Worm (Caenorhabditis elegans) whole organism, mixed stage, embryonic: ENCODE data around the gene cest-31.

Source experiments
- M03D4.4 ChIP-seq: sonication (generic microtip); optimal IDR thresholded peaks from 2 replicates; lab custom pipeline; 2017; ENCODE audit warnings: mild to moderate bottlenecking, missing genetic modification characterization, missing compliant biosample characterization
- bed-3 ChIP-seq: fragments of 200-800 bp; sonication (Bioruptor generic); optimal IDR thresholded peaks from 3 replicates; lab custom pipeline; 2018; ENCODE audit warnings: mild to moderate bottlenecking, missing genetic modification characterization, moderate library complexity, missing compliant biosample characterization
- blmp-1 ChIP-seq: fragments of 150-350 bp; optimal IDR thresholded peaks from 2 replicates; lab custom pipeline; 2014; ENCODE audit warnings: missing biosample characterization, missing genetic modification characterization
- ceh-39 ChIP-seq: fragments of 150-350 bp; optimal IDR thresholded peaks from 2 replicates; lab custom pipeline; 2014; ENCODE audit warnings: missing biosample characterization, missing genetic modification characterization
- ceh-43 ChIP-seq: fragments of 200-800 bp; sonication (Bioruptor generic); optimal IDR thresholded peaks from 2 replicates; lab custom pipeline; 2018; ENCODE audit warnings: mild to moderate bottlenecking, missing genetic modification characterization, moderate library complexity, missing compliant biosample characterization
- ceh-83 ChIP-seq: fragments of 200-800 bp; sonication (Bioruptor generic); optimal IDR thresholded peaks from 2 replicates; lab custom pipeline; 2018; ENCODE audit warnings: mild to moderate bottlenecking, missing genetic modification characterization, missing compliant biosample characterization
- ces-1 ChIP-seq: fragments of 150-350 bp; optimal IDR thresholded peaks from 2 replicates; lab custom pipeline; 2014; ENCODE audit warnings: missing biosample characterization, missing genetic modification reagents, missing genetic modification characterization
- cnd-1 ChIP-seq: fragments of 200-800 bp; sonication (Bioruptor generic); optimal IDR thresholded peaks from 2 replicates; lab custom pipeline; 2018; ENCODE audit warnings: mild to moderate bottlenecking, missing genetic modification characterization, missing compliant biosample characterization
- drap-1 ChIP-seq: fragments of 200-800 bp; sonication (Bioruptor generic); optimal IDR thresholded peaks from 3 replicates; lab custom pipeline; 2018; ENCODE audit warnings: mild to moderate bottlenecking, missing genetic modification characterization, missing compliant biosample characterization
- elt-1 ChIP-seq: sonication (generic microtip); optimal IDR thresholded peaks from 2 replicates; lab custom pipeline; 2017; ENCODE audit warnings: missing genetic modification characterization, mild to moderate bottlenecking, missing compliant biosample characterization, antibody characterized with exemption, moderate library complexity, borderline replicate concordance; ENCODE audit not compliant: insufficient read depth
- flh-1 ChIP-seq: fragments of 200-800 bp; sonication (Bioruptor generic); optimal IDR thresholded peaks from 2 replicates; lab custom pipeline; 2018; ENCODE audit warnings: mild to moderate bottlenecking, missing genetic modification characterization, moderate library complexity, missing compliant biosample characterization
- ham-2 ChIP-seq: fragments of 200-800 bp; sonication (Bioruptor generic); optimal IDR thresholded peaks from 2 replicates; lab custom pipeline; 2018; ENCODE audit warnings: mild to moderate bottlenecking, missing genetic modification characterization, missing compliant biosample characterization
- hlh-1 ChIP-seq: fragments of 150-350 bp; optimal IDR thresholded peaks from 2 replicates; lab custom pipeline; 2014; ENCODE audit warnings: missing biosample characterization, missing genetic modification reagents, missing genetic modification characterization
- lin-13 ChIP-seq: fragments of 150-350 bp; optimal IDR thresholded peaks from 2 replicates; lab custom pipeline; 2014; ENCODE audit warnings: missing biosample characterization, missing genetic modification characterization
- lin-32 ChIP-seq: fragments of 200-800 bp; sonication (Bioruptor generic); optimal IDR thresholded peaks from 2 replicates; lab custom pipeline; 2018; ENCODE audit warnings: mild to moderate bottlenecking, missing genetic modification characterization, missing compliant biosample characterization
- lsy-2 ChIP-seq: fragments of 150-350 bp; optimal IDR thresholded peaks from 2 replicates; lab custom pipeline; 2014; ENCODE audit warnings: missing biosample characterization, missing genetic modification characterization
- mab-5 ChIP-seq: fragments of 150-350 bp; optimal IDR thresholded peaks from 2 replicates; lab custom pipeline; 2014; ENCODE audit warnings: missing biosample characterization, missing genetic modification characterization
- mep-1 ChIP-seq: fragments of 150-350 bp; optimal IDR thresholded peaks from 2 replicates; lab custom pipeline; 2017; ENCODE audit warnings: missing biosample characterization, missing genetic modification reagents, missing genetic modification characterization, inconsistent platforms
- mls-2 ChIP-seq: sonication (generic microtip); optimal IDR thresholded peaks from 2 replicates; lab custom pipeline; 2016; ENCODE audit warnings: mild to moderate bottlenecking, missing genetic modification characterization, moderate library complexity, missing compliant biosample characterization
- nhr-12 ChIP-seq: fragments of 150-350 bp; optimal IDR thresholded peaks from 2 replicates; lab custom pipeline; 2014; ENCODE audit warnings: missing biosample characterization, missing genetic modification characterization
- nhr-2 ChIP-seq: fragments of 150-350 bp; optimal IDR thresholded peaks from 2 replicates; lab custom pipeline; 2014; ENCODE audit warnings: missing biosample characterization, missing genetic modification characterization
- nhr-237 ChIP-seq: fragments of 150-350 bp; optimal IDR thresholded peaks from 2 replicates; lab custom pipeline; 2014; ENCODE audit warnings: missing biosample characterization, missing genetic modification characterization
- nhr-28 ChIP-seq: fragments of 150-350 bp; optimal IDR thresholded peaks from 2 replicates; lab custom pipeline; 2014; ENCODE audit warnings: missing biosample characterization, missing genetic modification characterization
- nhr-76 ChIP-seq: sonication (generic microtip); optimal IDR thresholded peaks from 2 replicates; lab custom pipeline; 2017; ENCODE audit warnings: missing biosample characterization, missing genetic modification characterization
- pha-4 ChIP-seq: fragments of 150-350 bp; optimal IDR thresholded peaks from 2 replicates; lab custom pipeline; 2018; ENCODE audit warnings: missing biosample characterization, missing genetic modification reagents, missing genetic modification characterization
- sem-2 ChIP-seq: fragments of 200-800 bp; sonication (Bioruptor generic); optimal IDR thresholded peaks from 2 replicates; lab custom pipeline; 2018; ENCODE audit warnings: mild to moderate bottlenecking, missing genetic modification characterization, missing compliant biosample characterization
- snpc-4 ChIP-seq: fragments of 150-350 bp; optimal IDR thresholded peaks from 2 replicates; lab custom pipeline; 2014; ENCODE audit warnings: missing biosample characterization, missing genetic modification characterization
- sptf-1 ChIP-seq: sonication (generic microtip); optimal IDR thresholded peaks from 2 replicates; lab custom pipeline; 2017; ENCODE audit warnings: mild to moderate bottlenecking, missing genetic modification characterization, moderate library complexity, missing compliant biosample characterization
- tbx-8 ChIP-seq: fragments of 200-800 bp; sonication (Bioruptor generic); optimal IDR thresholded peaks from 2 replicates; lab custom pipeline; 2018; ENCODE audit warnings: mild to moderate bottlenecking, missing genetic modification characterization, moderate library complexity, missing compliant biosample characterization
- unc-39 ChIP-seq: fragments of 150-350 bp; optimal IDR thresholded peaks from 2 replicates; lab custom pipeline; 2014; ENCODE audit warnings: missing biosample characterization, missing genetic modification characterization
- unc-62 ChIP-seq: fragments of 150-350 bp; optimal IDR thresholded peaks from 2 replicates; lab custom pipeline; 2014; ENCODE audit warnings: missing biosample characterization, missing genetic modification reagents, missing genetic modification characterization
- zip-8 ChIP-seq: fragments of 150-350 bp; optimal IDR thresholded peaks from 2 replicates; lab custom pipeline; 2014; ENCODE audit warnings: missing biosample characterization, missing genetic modification characterization
- ztf-11 ChIP-seq: fragments of 150-350 bp; optimal IDR thresholded peaks from 2 replicates; lab custom pipeline; 2014; ENCODE audit warnings: missing biosample characterization, missing genetic modification characterization

The cest-31 gene

DNA sequence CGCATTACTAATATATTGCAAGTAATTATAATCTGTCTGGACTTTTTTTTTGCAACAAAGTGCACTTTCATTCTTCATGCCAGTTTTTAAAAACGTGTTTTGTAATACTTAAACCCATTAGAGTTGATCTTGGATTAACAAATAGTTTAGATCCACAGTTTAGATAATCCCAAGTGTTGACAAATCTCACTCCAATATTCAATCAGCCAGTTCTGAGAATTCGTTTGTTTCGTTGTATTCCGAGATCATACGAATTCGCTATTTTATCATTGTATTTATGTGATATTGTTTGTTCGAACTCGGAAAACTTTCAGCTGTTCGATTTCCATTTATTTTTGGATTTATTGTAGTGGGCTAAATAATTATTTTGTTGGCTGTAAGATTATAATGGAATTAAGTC, 28.3 kb upstream of the cest-31 start:
- no peak for TF ChIP-seq nhr-76 (tag; lab: Kevin White, UChicago)
- no peak for TF ChIP-seq lin-32 (GFP tag; lab: Kevin White, UChicago)
- TF ChIP-seq lin-13 (tag; lab: Kevin White, UChicago): no peak
- no peak for TF ChIP-seq zip-8 (tag; lab: Kevin White, UChicago)

DNA sequence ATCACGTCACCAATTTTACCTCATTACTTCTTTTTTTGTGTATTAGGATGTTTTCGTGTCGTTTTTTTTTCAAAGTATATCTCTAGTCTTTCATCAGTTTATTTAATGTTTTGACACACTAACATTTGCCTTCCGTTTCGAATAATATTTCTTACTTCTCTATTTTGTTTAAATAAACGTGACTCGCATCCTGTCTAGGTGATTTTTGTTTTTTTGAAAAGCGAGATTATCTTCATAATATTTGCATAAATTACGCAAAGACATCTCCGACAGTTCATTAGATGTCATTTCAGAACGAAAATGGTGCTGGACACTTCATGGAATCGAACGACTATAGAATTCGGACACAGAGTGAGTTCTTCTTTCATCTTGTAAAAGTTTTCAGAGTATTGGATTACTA, 24.8 kb upstream of the cest-31 start, which contains the start of gene T10H9.1:
Gene T10H9.1 (plus strand): TSS at position 301 of the 400 bp plus-strand sequence.
- TF ChIP-seq nhr-28: no peak
- TF ChIP-seq sptf-1: no peak
- no peak for TF ChIP-seq cnd-1 (tag; lab: Kevin White, UChicago)
- TF ChIP-seq bed-3 (GFP tag; lab: Kevin White, UChicago): no peak
- no peak for TF ChIP-seq nhr-237 (tag; lab: Kevin White, UChicago)
- TF ChIP-seq ces-1 (GFP tag; lab: Kevin White, UChicago): no peak
- no peak for TF ChIP-seq snpc-4 (tag; lab: Kevin White, UChicago)
- TF ChIP-seq blmp-1: no peak

DNA sequence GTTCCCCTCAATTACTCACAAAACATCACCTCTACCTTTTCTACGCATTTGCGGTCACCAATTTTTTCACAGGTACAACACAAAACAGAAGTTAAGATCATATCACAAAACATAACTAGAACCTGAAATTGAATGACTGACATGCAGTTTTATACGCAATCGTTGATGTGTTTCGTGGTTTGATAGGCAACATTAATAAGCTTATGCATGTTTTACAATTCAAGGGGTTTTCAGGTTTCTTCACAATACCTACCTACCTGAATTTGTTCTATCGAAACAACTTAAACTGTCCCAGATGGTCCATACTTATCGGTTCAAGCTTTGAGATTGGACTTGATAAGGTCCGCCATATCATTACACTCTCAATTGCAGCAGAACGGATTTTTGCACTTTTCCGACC, 23.6 kb upstream of the cest-31 start:
- no peak for TF ChIP-seq ceh-83 (GFP tag; lab: Kevin White, UChicago)
- TF ChIP-seq tbx-8 (GFP tag; lab: Kevin White, UChicago): no peak
- TF ChIP-seq ces-1 (GFP tag; lab: Kevin White, UChicago): no peak
- no peak for TF ChIP-seq blmp-1
- TF ChIP-seq drap-1 (GFP tag; lab: Kevin White, UChicago): no peak
- TF ChIP-seq unc-62 (GFP tag; lab: Kevin White, UChicago): no peak

DNA sequence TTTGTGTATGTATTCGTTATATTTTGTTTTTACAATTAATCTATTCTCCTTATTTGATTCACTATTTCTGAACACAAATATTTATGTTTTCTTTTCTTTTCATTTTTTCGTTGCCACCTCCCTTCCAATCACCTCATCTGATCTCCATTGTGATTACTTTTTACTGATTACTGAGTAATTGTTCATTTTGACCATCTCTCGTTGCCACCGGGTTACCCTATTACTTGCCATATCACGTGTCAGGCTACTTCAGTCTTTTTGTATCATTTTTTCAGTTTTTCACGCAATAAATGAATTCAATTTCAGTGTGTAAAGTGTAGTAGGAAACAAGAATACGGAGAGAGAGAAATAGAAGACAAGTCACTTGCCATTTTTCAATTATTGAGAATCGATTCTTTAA, 22.0 kb upstream of the cest-31 start, which contains the start of gene T10H9.8:
Gene T10H9.8 (plus strand): TSS at position 301 of the 400 bp plus-strand sequence.
- TF ChIP-seq ztf-11 (tag; lab: Kevin White, UChicago): no peak
- TF ChIP-seq ham-2 (GFP tag; lab: Kevin White, UChicago): no peak
- TF ChIP-seq nhr-12 (tag; lab: Kevin White, UChicago): no peak
- TF ChIP-seq mep-1 (tag; lab: Kevin White, UChicago): no peak
- no peak for TF ChIP-seq ceh-83 (GFP tag; lab: Kevin White, UChicago)
- no peak for TF ChIP-seq hlh-1 (tag; lab: Kevin White, UChicago)
- TF ChIP-seq lsy-2 (tag; lab: Kevin White, UChicago): no peak
- TF ChIP-seq ces-1 (GFP tag; lab: Kevin White, UChicago): no peak
- TF ChIP-seq sem-2 (GFP tag; lab: Kevin White, UChicago): no peak
- TF ChIP-seq nhr-2 (tag; lab: Kevin White, UChicago): no peak
- no peak for TF ChIP-seq nhr-237 (tag; lab: Kevin White, UChicago)
- TF ChIP-seq ceh-43 (GFP tag; lab: Kevin White, UChicago): no peak
- TF ChIP-seq mls-2 (tag; lab: Kevin White, UChicago): no peak
- no peak for TF ChIP-seq sptf-1
- TF ChIP-seq, all 35 proteins: peak for 0

DNA sequence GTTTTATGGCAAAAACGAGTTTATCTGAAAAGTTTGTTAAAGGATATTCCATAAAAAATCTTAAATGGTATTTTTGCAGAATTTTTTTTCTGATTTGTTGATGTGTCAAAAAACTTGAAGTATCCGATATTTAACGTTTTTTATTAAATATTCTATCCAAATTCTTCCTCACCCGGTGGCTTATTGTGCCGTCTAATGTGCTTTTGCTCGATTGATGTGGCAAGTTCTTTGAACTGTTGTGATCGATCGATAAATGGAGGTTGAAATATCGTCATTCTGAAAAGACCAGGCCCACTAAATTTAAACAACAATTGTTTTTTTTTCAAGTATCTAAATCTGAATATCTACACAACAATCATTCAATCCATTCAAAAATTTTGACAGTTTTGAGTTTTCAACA, 18.9 kb upstream of the cest-31 start, which contains the start of gene syx-18:
Gene syx-18 (minus strand): TSS at position 276 of the 400 bp plus-strand sequence.
- TF ChIP-seq nhr-28 (no peak), mep-1 (tag; lab: Kevin White, UChicago) (no peak), flh-1 (GFP tag; lab: Kevin White, UChicago) (no peak), ceh-39 (tag; lab: Kevin White, UChicago) (no peak)
- TF ChIP-seq, all 35 proteins: peak for 0

DNA sequence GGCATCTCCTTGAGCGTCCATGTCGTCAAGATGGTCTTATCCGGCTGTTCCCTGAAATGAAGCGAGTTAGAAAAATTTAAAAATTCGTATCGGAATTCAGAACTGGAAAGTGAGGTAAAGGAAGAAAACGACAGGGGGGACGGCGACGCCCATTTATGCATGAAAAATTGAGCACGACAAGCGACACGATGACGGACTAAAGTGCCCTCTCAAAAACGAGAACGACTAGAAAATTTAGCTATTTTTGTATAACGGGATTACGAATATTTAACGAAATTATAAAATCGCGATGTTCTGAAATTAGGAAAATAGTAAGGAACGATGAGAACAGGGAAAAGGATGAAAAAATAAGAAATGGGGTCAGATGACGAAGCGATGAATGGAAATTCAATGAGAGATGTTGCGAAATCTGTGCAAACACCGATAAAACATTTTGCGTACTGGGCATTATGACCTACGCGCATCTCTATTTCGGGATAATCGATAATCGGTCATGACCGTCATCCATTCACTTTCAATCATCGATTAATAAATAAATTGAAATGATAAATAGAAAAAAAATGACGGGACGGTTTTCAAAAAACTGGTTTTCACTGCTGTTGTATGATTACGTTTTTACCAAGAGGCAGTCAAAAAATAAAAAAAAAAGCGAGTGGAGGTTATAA, 17.5 kb upstream of the cest-31 start, which contains the start of gene snb-1:
Gene snb-1 (minus strand): TSS at position 51 of the 665 bp plus-strand sequence.
- TF ChIP-seq blmp-1 (peak; percentile 11), nhr-12 (tag; lab: Kevin White, UChicago) (no peak), ham-2 (GFP tag; lab: Kevin White, UChicago) (no peak), pha-4 (peak; percentile 34), ceh-39 (tag; lab: Kevin White, UChicago) (peak; percentile 55), ceh-43 (GFP tag; lab: Kevin White, UChicago) (no peak), ces-1 (GFP tag; lab: Kevin White, UChicago) (peak; percentile 25), zip-8 (tag; lab: Kevin White, UChicago) (no peak), snpc-4 (tag; lab: Kevin White, UChicago) (no peak), hlh-1 (tag; lab: Kevin White, UChicago) (no peak), ceh-83 (GFP tag; lab: Kevin White, UChicago) (no peak), bed-3 (GFP tag; lab: Kevin White, UChicago) (no peak), ztf-11 (tag; lab: Kevin White, UChicago) (no peak), mab-5 (tag; lab: Kevin White, UChicago) (no peak), flh-1 (GFP tag; lab: Kevin White, UChicago) (no peak), nhr-76 (tag; lab: Kevin White, UChicago) (no peak), sem-2 (GFP tag; lab: Kevin White, UChicago) (no peak), unc-62 (GFP tag; lab: Kevin White, UChicago) (no peak), mep-1 (tag; lab: Kevin White, UChicago) (peak; percentile 7), lin-32 (GFP tag; lab: Kevin White, UChicago) (no peak), drap-1 (GFP tag; lab: Kevin White, UChicago) (no peak), nhr-28 (no peak), tbx-8 (GFP tag; lab: Kevin White, UChicago) (no peak), mls-2 (tag; lab: Kevin White, UChicago) (no peak), M03D4.4 (tag; lab: Kevin White, UChicago) (no peak), nhr-237 (tag; lab: Kevin White, UChicago) (peak; percentile 53), elt-1 (tag; lab: Kevin White, UChicago) (no peak), cnd-1 (tag; lab: Kevin White, UChicago) (no peak), unc-39 (no peak), lsy-2 (tag; lab: Kevin White, UChicago) (peak; percentile 56), lin-13 (tag; lab: Kevin White, UChicago) (no peak)
